Worm (Caenorhabditis elegans) whole organism, early embryonic: ENCODE data around the gene nac-2.

Experiments
- F13C5.2 ChIP-seq: sonication (generic microtip); optimal IDR thresholded peaks from 2 replicates; lab custom pipeline; 2017; ENCODE audit warnings: mild to moderate bottlenecking, missing genetic modification characterization, inconsistent platforms, missing compliant biosample characterization
- ama-1 ChIP-seq: fragments of 150-350 bp; optimal IDR thresholded peaks from 2 replicates; lab custom pipeline; 2014
- flt-1 ChIP-seq: fragments of 200-800 bp; sonication (Bioruptor generic); IDR thresholded peaks from 2 replicates; pipeline ENCODE4 v1.3.6; 2022; ENCODE audit warnings: missing genetic modification characterization, missing compliant biosample characterization
- pes-1 ChIP-seq: fragments of 200-800 bp; sonication (Bioruptor generic); IDR thresholded peaks from 2 replicates; pipeline ENCODE4 v1.3.6; 2022; ENCODE audit warnings: missing genetic modification reagents, missing genetic modification characterization, missing compliant biosample characterization
- scrt-1 ChIP-seq: fragments of 200-800 bp; sonication (Bioruptor generic); IDR thresholded peaks from 2 replicates; pipeline ENCODE4 v1.3.6; 2022; ENCODE audit warnings: missing genetic modification characterization, missing compliant biosample characterization
- tbx-11 ChIP-seq: fragments of 200-800 bp; sonication (Bioruptor generic); IDR thresholded peaks from 2 replicates; pipeline ENCODE4 v1.3.6; 2022; ENCODE audit warnings: missing genetic modification characterization, missing compliant biosample characterization
- tbx-37 ChIP-seq: fragments of 200-800 bp; sonication (Bioruptor generic); conservative IDR thresholded peaks from 2 replicates; pipeline ENCODE4 v1.3.6; 2022; ENCODE audit warnings: missing genetic modification reagents, missing genetic modification characterization, missing compliant biosample characterization
- tra-4 ChIP-seq: sonication (generic microtip); optimal IDR thresholded peaks from 2 replicates; lab custom pipeline; 2017; ENCODE audit warnings: missing genetic modification characterization, missing compliant biosample characterization

- TF ChIP-seq tra-4 (tag; lab: Kevin White, UChicago) (no peak), pes-1 (GFP tag; lab: Robert Waterston, UW) (no peak), F13C5.2 (tag; lab: Kevin White, UChicago) (no peak), tbx-11 (no peak), scrt-1 (no peak), ama-1 (no peak), flt-1 (GFP tag; lab: Robert Waterston, UW) (no peak), tbx-37 (GFP tag; lab: Robert Waterston, UW) (no peak)
Observed at ce11 chrIII:9004658-9005057, 38.4 kb downstream of the nac-2 start.
